Fruit fly (Drosophila melanogaster): ENCODE measurements around the gene osp.

dm6 chr2L:14699501-14700077, 10.4 kb upstream of the osp start:
- TF ChIP-seq pan (optimal IDR thresholded peaks at IDR 0.05) (no peak), psq (optimal IDR thresholded peaks at IDR 0.05) (no peak)

Measured in whole organism.